Fruit fly (Drosophila melanogaster): ENCODE measurements around the gene CG7386.

dm6 chr3L:6220187-6220586 lies 30.6 kb downstream of the CG7386 start, which contains the start of gene CG33946:
- TF ChIP-seq Sin3A (optimal IDR thresholded peaks at IDR 0.05): no peak
- TF ChIP-seq ttk (optimal IDR thresholded peaks at IDR 0.05): no peak
- no peak for TF ChIP-seq h (optimal IDR thresholded peaks at IDR 0.05)
- TF ChIP-seq insv (optimal IDR thresholded peaks at IDR 0.05): no peak
